Worm (Caenorhabditis elegans) whole organism, L4 larva: Measurements from ENCODE around the gene W02B12.12.

Source experiments
- aly-2 ChIP-seq: sonication (generic microtip); optimal IDR thresholded peaks from 2 replicates; lab custom pipeline; 2018; ENCODE audit warnings: missing biosample characterization, missing genetic modification characterization
- ceh-82 ChIP-seq: sonication (generic microtip); optimal IDR thresholded peaks from 2 replicates; lab custom pipeline; 2017; ENCODE audit warnings: missing biosample characterization, missing genetic modification characterization
- ces-1 ChIP-seq: fragments of 150-350 bp; sonication (generic microtip); optimal IDR thresholded peaks from 4 replicates; lab custom pipeline; 2014; ENCODE audit warnings: missing biosample characterization, missing genetic modification reagents, missing genetic modification characterization
- egl-27 ChIP-seq: sonication (generic microtip); optimal IDR thresholded peaks from 3 replicates; lab custom pipeline; 2017; ENCODE audit warnings: missing biosample characterization, missing genetic modification reagents, missing genetic modification characterization
- hif-1 ChIP-seq, 2 experiments: sonication (generic microtip); optimal IDR thresholded peaks; 2 replicates each; lab custom pipeline; 2016 to 2017; ENCODE audit warnings: missing compliant biosample characterization in 2 of 2, missing genetic modification characterization in 2 of 2, missing genetic modification reagents in 2 of 2, missing genotype in 2 of 2, mild to moderate bottlenecking in 1 of 2
- nhr-28 ChIP-seq: fragments of 150-350 bp; optimal IDR thresholded peaks from 2 replicates; lab custom pipeline; 2014; ENCODE audit warnings: missing biosample characterization, missing genetic modification characterization
- snpc-4 ChIP-seq: fragments of 150-350 bp; optimal IDR thresholded peaks from 2 replicates; lab custom pipeline; 2014; ENCODE audit warnings: missing biosample characterization, missing genetic modification characterization
- unc-130 ChIP-seq: sonication (generic microtip); optimal IDR thresholded peaks from 2 replicates; lab custom pipeline; 2016; ENCODE audit warnings: missing genetic modification reagents, missing genetic modification characterization, missing compliant biosample characterization
- unc-62 ChIP-seq, 3 experiments: fragments of 150-350 bp in 1 of 3; sonication (generic microtip); optimal IDR thresholded peaks in 2 of 3; peaks in 1 of 3; 1 replicate in 1 of 3; 2 replicates in 2 of 3; lab custom pipeline; 2014 to 2017; ENCODE audit warnings: missing biosample characterization in 3 of 3, missing genetic modification characterization in 3 of 3, missing genetic modification reagents in 3 of 3, missing genotype in 1 of 3

ce11 chrII:11492843-11493242, 13.9 kb upstream of the W02B12.12 start, which contains the start of gene hacl-1:
- no peak for TF ChIP-seq egl-27 (tag; lab: Kevin White, UChicago)
- TF ChIP-seq ces-1 (GFP tag; lab: Kevin White, UChicago): no peak
- TF ChIP-seq ceh-82: no peak
- TF ChIP-seq hif-1 (tag; optimal IDR thresholded peaks at IDR 0.05; lab: Kevin White, UChicago): no peak
- TF ChIP-seq unc-130 (GFP tag; lab: Kevin White, UChicago): no peak
- TF ChIP-seq unc-62 (GFP tag; optimal IDR thresholded peaks at IDR 0.05 in 1 of 2; lab: Kevin White, UChicago): peak in 1 of 2 experiments; percentile 69
- TF ChIP-seq unc-62 (tag; optimal IDR thresholded peaks at IDR 0.05; lab: Kevin White, UChicago): no peak
- no peak for TF ChIP-seq snpc-4 (tag; lab: Kevin White, UChicago)
- TF ChIP-seq nhr-28 (tag; lab: Kevin White, UChicago): peak; percentile 46
- TF ChIP-seq aly-2 (tag; lab: Kevin White, UChicago): no peak
